Worm (Caenorhabditis elegans) whole organism, midembryonic: Measurements from ENCODE around the gene B0507.3.

Source experiments
- T22C8.4 ChIP-seq: fragments of 200-800 bp; sonication (Bioruptor generic); IDR thresholded peaks from 2 replicates; pipeline ENCODE4 v1.3.6; 2022; ENCODE audit warnings: missing genetic modification characterization, missing compliant biosample characterization
- cog-1 ChIP-seq: sonication (generic microtip); optimal IDR thresholded peaks from 2 replicates; lab custom pipeline; 2016; ENCODE audit warnings: missing genetic modification characterization, missing compliant biosample characterization
- flt-1 ChIP-seq: fragments of 200-800 bp; sonication (Bioruptor generic); IDR thresholded peaks from 2 replicates; pipeline ENCODE4 v1.3.6; 2022; ENCODE audit warnings: missing genetic modification characterization, missing compliant biosample characterization
- klf-2 ChIP-seq: fragments of 200-800 bp; sonication (Bioruptor generic); conservative IDR thresholded peaks from 2 replicates; pipeline ENCODE4 v1.3.6; 2022; ENCODE audit warnings: missing genetic modification reagents, missing genetic modification characterization, missing compliant biosample characterization
- ref-1 ChIP-seq: fragments of 200-800 bp; sonication (Bioruptor generic); conservative IDR thresholded peaks from 2 replicates; pipeline ENCODE4 v1.3.6; 2022; ENCODE audit warnings: missing genetic modification reagents, missing genetic modification characterization, missing compliant biosample characterization
- tab-1 ChIP-seq: fragments of 200-800 bp; sonication (Bioruptor generic); IDR thresholded peaks from 2 replicates; pipeline ENCODE4 v1.3.6; 2022; ENCODE audit warnings: missing genetic modification characterization, missing compliant biosample characterization
- ztf-23 ChIP-seq: fragments of 200-800 bp; sonication (Bioruptor generic); IDR thresholded peaks from 2 replicates; pipeline ENCODE4 v1.3.6; 2022; ENCODE audit warnings: missing genetic modification reagents, missing genetic modification characterization, missing compliant biosample characterization
- ztf-29 ChIP-seq: fragments of 200-800 bp; sonication (Bioruptor generic); IDR thresholded peaks from 2 replicates; pipeline ENCODE4 v1.3.6; 2022; ENCODE audit warnings: missing genetic modification reagents, missing genetic modification characterization, missing compliant biosample characterization

- TF ChIP-seq T22C8.4 (GFP tag; lab: Robert Waterston, UW) (no peak), cog-1 (tag; lab: Kevin White, UChicago) (no peak), flt-1 (no peak), ref-1 (GFP tag; lab: Robert Waterston, UW) (no peak), klf-2 (GFP tag; lab: Robert Waterston, UW) (no peak), tab-1 (GFP tag; lab: Robert Waterston, UW) (no peak), ztf-29 (GFP tag; lab: Robert Waterston, UW) (no peak), ztf-23 (GFP tag; lab: Robert Waterston, UW) (no peak)
These were observed 26.8 kb downstream of the B0507.3 start for ce11 chrV:8795499-8795898.
